Fruit fly (Drosophila melanogaster): Measurements from ENCODE around the gene Ugt37E1.

Ugt37E1 gene

DNA sequence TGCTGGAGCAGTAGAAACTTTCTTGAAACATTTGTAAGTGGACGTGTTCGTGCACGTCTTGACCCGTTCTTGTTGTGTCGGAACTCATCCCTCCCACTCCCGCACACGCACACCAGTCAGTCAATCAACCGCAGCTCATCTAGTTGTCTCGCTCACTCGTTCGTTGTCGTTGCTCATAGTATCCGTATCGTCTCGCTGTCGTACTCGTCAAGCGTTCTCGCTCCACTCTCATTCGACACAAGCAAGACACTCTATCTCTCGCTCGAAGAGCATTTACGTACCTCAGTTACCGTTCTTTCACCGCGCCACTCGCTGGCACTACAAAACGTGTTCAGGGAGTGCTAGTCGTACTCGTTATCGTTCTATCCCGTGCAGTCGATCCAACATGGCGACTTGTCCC lies 8.8 kb upstream of the Ugt37E1 start (continued):
- TF ChIP-seq tio (GFP tag; optimal IDR thresholded peaks at IDR 0.05) (no peak), HmgD (GFP tag; optimal IDR thresholded peaks at IDR 0.05) (no peak), CG12155 (GFP tag; optimal IDR thresholded peaks at IDR 0.05) (peak; percentile 90), zfh1 (GFP tag; IDR thresholded peaks at IDR 0.05) (no peak), Nf-YB (GFP tag; optimal IDR thresholded peaks at IDR 0.05) (no peak), CG8290 (GFP tag; optimal IDR thresholded peaks at IDR 0.05) (peak; percentile 85), CG8290 (tag; optimal IDR thresholded peaks at IDR 0.05) (peak in 1 of 2 experiments; percentile 38), CG4404 (GFP tag; IDR thresholded peaks at IDR 0.05) (no peak), peb (GFP tag; IDR thresholded peaks at IDR 0.05) (no peak), CG4424 (GFP tag; optimal IDR thresholded peaks at IDR 0.05) (no peak), fru (optimal IDR thresholded peaks at IDR 0.05) (peak; percentile 52), stwl (tag; optimal IDR thresholded peaks at IDR 0.05) (peak; percentile 85), Antp (GFP tag; optimal IDR thresholded peaks at IDR 0.05) (no peak), bbx (GFP tag; IDR thresholded peaks at IDR 0.05; ENCODE audit: partially characterized antibody) (no peak), Lpt (GFP tag; optimal IDR thresholded peaks at IDR 0.05) (no peak), CkIIα-i1 (GFP tag; IDR thresholded peaks at IDR 0.05) (no peak), CG8478 (optimal IDR thresholded peaks at IDR 0.05) (peak; percentile 73), tgo (GFP tag; IDR thresholded peaks at IDR 0.05) (no peak), slbo (GFP tag; IDR thresholded peaks at IDR 0.05) (0 out of 2 replicates have a peak, but pooled peaks have one; percentile 9), CG14050 (GFP tag; IDR thresholded peaks at IDR 0.05) (no peak), E2f1 (GFP tag; IDR thresholded peaks at IDR 0.05) (no peak), Fer2 (tag; optimal IDR thresholded peaks at IDR 0.05) (no peak), hth (optimal IDR thresholded peaks at IDR 0.05) (no peak), CG1832 (GFP tag; optimal IDR thresholded peaks at IDR 0.05) (peak; percentile 30), CG3281 (GFP tag; optimal IDR thresholded peaks at IDR 0.05) (no peak), CG1529 (GFP tag; optimal IDR thresholded peaks at IDR 0.05) (no peak), CG13424 (tag; optimal IDR thresholded peaks at IDR 0.05) (no peak), CG34422 (GFP tag; IDR thresholded peaks at IDR 0.05) (no peak), Xbp1 (GFP tag; optimal IDR thresholded peaks at IDR 0.05) (no peak), CG10565 (GFP tag; optimal IDR thresholded peaks at IDR 0.05) (no peak), Sox100B (GFP tag; optimal IDR thresholded peaks at IDR 0.05) (no peak), phol (tag; optimal IDR thresholded peaks at IDR 0.05) (peak; percentile 49), salm (tag; optimal IDR thresholded peaks at IDR 0.05) (no peak), Rfx (GFP tag; IDR thresholded peaks at IDR 0.05) (0 out of 2 replicates have a peak, but pooled peaks have one; percentile 7), CG6765 (GFP tag; optimal IDR thresholded peaks at IDR 0.05) (no peak), ttk (GFP tag; IDR thresholded peaks at IDR 0.05) (no peak), CG6254 (GFP tag; optimal IDR thresholded peaks at IDR 0.05) (no peak)

DNA sequence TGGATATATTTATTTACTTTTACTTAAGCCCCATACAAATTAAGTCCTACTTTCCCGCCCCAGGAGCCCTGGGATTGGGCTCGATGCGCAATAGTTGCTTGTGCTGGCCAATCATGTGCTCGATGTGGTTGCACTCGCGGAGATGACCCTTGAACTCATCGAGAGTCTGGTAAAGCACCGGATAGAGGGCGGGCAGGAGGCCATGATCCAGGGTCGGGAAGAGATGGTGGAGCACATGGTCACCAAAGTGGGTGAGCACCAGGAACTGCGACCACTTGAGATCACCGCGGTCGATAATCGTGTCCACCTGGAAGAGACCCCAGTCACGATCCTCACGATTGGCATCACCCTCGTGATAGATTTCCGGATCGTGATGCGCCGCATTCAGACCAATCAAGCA lies 7.5 kb upstream of the Ugt37E1 start:
- TF ChIP-seq Rfx (GFP tag; IDR thresholded peaks at IDR 0.05) = 0 out of 2 replicates have a peak, but pooled peaks have one; percentile 7
- 0 out of 2 replicates have a peak, but pooled peaks have one; percentile 18 for TF ChIP-seq CG10959 (GFP tag; IDR thresholded peaks at IDR 0.05)
- 0 out of 2 replicates have a peak, but pooled peaks have one; percentile 7 for TF ChIP-seq CG14014 (GFP tag; IDR thresholded peaks at IDR 0.05)
- peak in 1 of 2 experiments; percentile 67 for TF ChIP-seq Hr78 (GFP tag; optimal IDR thresholded peaks at IDR 0.05)
- TF ChIP-seq ATbp (GFP tag; optimal IDR thresholded peaks at IDR 0.05) = no peak
- TF ChIP-seq CG12769 (tag; optimal IDR thresholded peaks at IDR 0.05) = peak; percentile 82

All from whole organism, embryonic.